Fruit fly (Drosophila melanogaster) whole organism, embryonic: Measurements from ENCODE around the gene Pdi.

ENCODE experiments used
- Atf3 ChIP-seq: fragments of 200-800 bp; sonication (Bioruptor generic); optimal IDR thresholded peaks from 3 replicates; lab custom pipeline; 2016; ENCODE audit warnings: missing biosample characterization, missing genetic modification characterization
- CG12769 ChIP-seq: fragments of 200-800 bp; sonication (Bioruptor generic); optimal IDR thresholded peaks from 2 replicates; lab custom pipeline; 2019; ENCODE audit warnings: missing biosample characterization, mild to moderate bottlenecking, missing genetic modification characterization, moderate library complexity
- CG13296 ChIP-seq: fragments of 200-800 bp; sonication (Bioruptor generic); optimal IDR thresholded peaks from 3 replicates; lab custom pipeline; 2018; ENCODE audit warnings: missing biosample characterization, mild to moderate bottlenecking, missing genetic modification characterization
- CG14014 ChIP-seq: fragments of 200-800 bp; sonication (Bioruptor generic); IDR thresholded peaks from 2 replicates; pipeline ENCODE4 v1.3.6; 2022; ENCODE audit warnings: missing biosample characterization, missing genetic modification characterization
- CG14710 ChIP-seq: fragments of 200-800 bp; sonication (Bioruptor generic); optimal IDR thresholded peaks from 3 replicates; lab custom pipeline; 2019; ENCODE audit warnings: missing biosample characterization, mild to moderate bottlenecking, missing genetic modification characterization, moderate library complexity
- CG15514 ChIP-seq: fragments of 200-800 bp; sonication (Bioruptor generic); optimal IDR thresholded peaks from 3 replicates; lab custom pipeline; 2017; ENCODE audit warnings: missing biosample characterization, missing genetic modification characterization, mild to moderate bottlenecking, moderate library complexity, missing genetic modification reagents
- CG17359 ChIP-seq: fragments of 200-800 bp; sonication (Bioruptor generic); optimal IDR thresholded peaks from 3 replicates; lab custom pipeline; 2018; ENCODE audit warnings: missing biosample characterization, mild to moderate bottlenecking, missing genetic modification characterization, moderate library complexity
- CG17912 ChIP-seq: fragments of 200-800 bp; sonication (Bioruptor generic); optimal IDR thresholded peaks from 2 replicates; lab custom pipeline; 2018; ENCODE audit warnings: missing biosample characterization, mild to moderate bottlenecking, missing genetic modification characterization
- CG1832 ChIP-seq: fragments of 200-800 bp; sonication (Bioruptor generic); optimal IDR thresholded peaks from 2 replicates; lab custom pipeline; 2017; ENCODE audit warnings: missing biosample characterization, mild to moderate bottlenecking, missing genetic modification characterization, inconsistent platforms
- CG18476 ChIP-seq: fragments of 200-800 bp; sonication (Bioruptor generic); optimal IDR thresholded peaks from 2 replicates; lab custom pipeline; 2016; ENCODE audit warnings: missing biosample characterization, mild to moderate bottlenecking, missing genetic modification characterization
- CG32532 ChIP-seq: fragments of 200-800 bp; sonication (Bioruptor generic); IDR thresholded peaks from 2 replicates; pipeline ENCODE4 v1.3.6; 2022; ENCODE audit warnings: missing biosample characterization, missing genetic modification characterization
- CG6254 ChIP-seq: fragments of 200-800 bp; sonication (Bioruptor generic); optimal IDR thresholded peaks from 3 replicates; lab custom pipeline; 2017; ENCODE audit warnings: mild to moderate bottlenecking, missing biosample characterization, missing genetic modification reagents, missing genetic modification characterization
- CG6654 ChIP-seq: fragments of 200-800 bp; sonication (Bioruptor generic); optimal IDR thresholded peaks from 2 replicates; lab custom pipeline; 2017; ENCODE audit warnings: missing biosample characterization, mild to moderate bottlenecking, missing genetic modification characterization
- CG7786 ChIP-seq: fragments of 200-800 bp; sonication (Bioruptor generic); optimal IDR thresholded peaks from 2 replicates; lab custom pipeline; 2016; ENCODE audit warnings: missing biosample characterization, missing genetic modification characterization
- CTCF ChIP-seq: fragments of 200-800 bp; sonication (Bioruptor generic); optimal IDR thresholded peaks from 2 replicates; lab custom pipeline; 2017; ENCODE audit warnings: missing biosample characterization, mild to moderate bottlenecking, missing genetic modification characterization, moderate library complexity
- CkIIα-i1 ChIP-seq: fragments of 200-800 bp; sonication (Bioruptor generic); IDR thresholded peaks from 2 replicates; pipeline ENCODE4 v1.3.6; 2022; ENCODE audit warnings: missing biosample characterization, missing genetic modification characterization
- CoRest ChIP-seq: fragments of 200-800 bp; sonication (Bioruptor generic); optimal IDR thresholded peaks from 3 replicates; lab custom pipeline; 2018; ENCODE audit warnings: missing biosample characterization, mild to moderate bottlenecking, missing genetic modification characterization, moderate library complexity
- Dfd ChIP-seq, 2 experiments: fragments of >200 bp; optimal IDR thresholded peaks; 2 replicates each; lab custom pipeline; 2017; ENCODE audit warnings: missing biosample characterization in 2 of 2, missing genetic modification characterization in 2 of 2
- Eip74EF ChIP-seq, 2 experiments: fragments of 200-800 bp in 1 of 2; fragments of >200 bp in 1 of 2; sonication (Bioruptor generic) in 1 of 2; optimal IDR thresholded peaks; 2 replicates each; lab custom pipeline; 2017 to 2019; ENCODE audit warnings: missing biosample characterization in 2 of 2, missing genetic modification characterization in 2 of 2, mild to moderate bottlenecking in 1 of 2, moderate library complexity in 1 of 2
- HHEX ChIP-seq: fragments of 200-800 bp; sonication (Bioruptor generic); optimal IDR thresholded peaks from 3 replicates; lab custom pipeline; 2017; ENCODE audit warnings: missing biosample characterization, mild to moderate bottlenecking, missing genetic modification characterization, missing genetic modification reagents
- HLH54F ChIP-seq: fragments of 200-800 bp; sonication (Bioruptor generic); optimal IDR thresholded peaks from 3 replicates; lab custom pipeline; 2016; ENCODE audit warnings: missing biosample characterization, missing genetic modification characterization
- Hand ChIP-seq: fragments of 200-800 bp; sonication (Bioruptor generic); optimal IDR thresholded peaks from 2 replicates; lab custom pipeline; 2017; ENCODE audit warnings: mild to moderate bottlenecking, missing biosample characterization, missing genetic modification reagents, missing genetic modification characterization
- HmgZ ChIP-seq: fragments of 200-800 bp; sonication (Bioruptor generic); optimal IDR thresholded peaks from 2 replicates; lab custom pipeline; 2018; ENCODE audit warnings: missing biosample characterization, mild to moderate bottlenecking, missing genetic modification characterization
- Hmx ChIP-seq: fragments of 200-800 bp; sonication (Bioruptor generic); optimal IDR thresholded peaks from 2 replicates; lab custom pipeline; 2016; ENCODE audit warnings: missing biosample characterization, missing genetic modification characterization
- Hsf ChIP-seq: fragments of 200-800 bp; sonication (Bioruptor generic); optimal IDR thresholded peaks from 3 replicates; lab custom pipeline; 2016; ENCODE audit warnings: missing biosample characterization, missing genetic modification characterization
- Mad ChIP-seq: fragments of 200-800 bp; sonication (Bioruptor generic); optimal IDR thresholded peaks from 2 replicates; lab custom pipeline; 2016; ENCODE audit warnings: missing biosample characterization, missing genetic modification characterization
- Max ChIP-seq: fragments of 200-800 bp; sonication (Bioruptor generic); optimal IDR thresholded peaks from 2 replicates; lab custom pipeline; 2016; ENCODE audit warnings: missing biosample characterization, mild to moderate bottlenecking, missing genetic modification characterization
- PHDP ChIP-seq: fragments of 200-800 bp; sonication (Bioruptor generic); optimal IDR thresholded peaks from 3 replicates; lab custom pipeline; 2018; ENCODE audit warnings: missing biosample characterization, mild to moderate bottlenecking, missing genetic modification characterization, moderate library complexity
- Sox102F ChIP-seq: fragments of 200-800 bp; sonication (Bioruptor generic); optimal IDR thresholded peaks from 2 replicates; lab custom pipeline; 2018; ENCODE audit warnings: missing biosample characterization, mild to moderate bottlenecking, missing genetic modification characterization, moderate library complexity
- Tbp ChIP-seq: fragments of >200 bp; optimal IDR thresholded peaks from 2 replicates; lab custom pipeline; 2018; ENCODE audit warnings: missing biosample characterization, missing genetic modification characterization
- YL-1 ChIP-seq: fragments of 200-800 bp; sonication (Bioruptor generic); optimal IDR thresholded peaks from 3 replicates; lab custom pipeline; 2017; ENCODE audit warnings: missing biosample characterization, mild to moderate bottlenecking, missing genetic modification characterization
- az2 ChIP-seq: fragments of 200-800 bp; sonication (Bioruptor generic); optimal IDR thresholded peaks from 3 replicates; lab custom pipeline; 2016; ENCODE audit warnings: missing biosample characterization, missing genetic modification characterization
- cg ChIP-seq: fragments of 200-800 bp; sonication (Bioruptor generic); optimal IDR thresholded peaks from 3 replicates; lab custom pipeline; 2019; ENCODE audit warnings: missing biosample characterization, mild to moderate bottlenecking, missing genetic modification characterization, moderate library complexity
- esg ChIP-seq: fragments of 200-800 bp; sonication (Bioruptor generic); conservative IDR thresholded peaks from 2 replicates; pipeline ENCODE4 v1.3.6; 2022; ENCODE audit warnings: missing biosample characterization, missing genetic modification characterization
- grau ChIP-seq: fragments of 200-800 bp; optimal IDR thresholded peaks from 3 replicates; lab custom pipeline; 2019; ENCODE audit warnings: missing biosample characterization, mild to moderate bottlenecking, missing genetic modification characterization, moderate library complexity
- hb ChIP-seq: fragments of 200-800 bp; sonication (Bioruptor generic); IDR thresholded peaks from 3 replicates; pipeline ENCODE4 v1.3.6; 2022; ENCODE audit warnings: missing biosample characterization, missing genetic modification characterization; ENCODE audit not compliant: partially characterized antibody
- hth ChIP-seq: fragments of >200 bp; optimal IDR thresholded peaks from 2 replicates; lab custom pipeline; 2017; ENCODE audit warnings: inconsistent platforms
- inv ChIP-seq: fragments of 200-800 bp; sonication (Bioruptor generic); IDR thresholded peaks from 2 replicates; pipeline ENCODE4 v1.3.6; 2022; ENCODE audit warnings: missing biosample characterization, missing genetic modification characterization; ENCODE audit not compliant: partially characterized antibody
- kah ChIP-seq: fragments of 200-800 bp; sonication (Bioruptor generic); optimal IDR thresholded peaks from 2 replicates; lab custom pipeline; 2018; ENCODE audit warnings: missing biosample characterization, mild to moderate bottlenecking, missing genetic modification characterization
- mld ChIP-seq: fragments of 200-800 bp; sonication (Bioruptor generic); IDR thresholded peaks from 3 replicates; pipeline ENCODE4 v1.3.6; 2022; ENCODE audit warnings: missing biosample characterization, missing genetic modification characterization; ENCODE audit not compliant: partially characterized antibody
- pnt ChIP-seq: fragments of 200-800 bp; sonication (Bioruptor generic); optimal IDR thresholded peaks from 3 replicates; lab custom pipeline; 2016; ENCODE audit warnings: missing biosample characterization, missing genetic modification characterization
- prd ChIP-seq, 3 experiments: fragments of >200 bp in 2 of 3; fragments of 200-800 bp in 1 of 3; sonication (Bioruptor generic) in 1 of 3; optimal IDR thresholded peaks in 2 of 3; IDR thresholded peaks in 1 of 3; 2 replicates in 2 of 3; 3 replicates in 1 of 3; pipeline versions ENCODE4 v1.3.6 to Lab custom; 2017 to 2022; ENCODE audit warnings: missing biosample characterization in 1 of 3, missing genetic modification characterization in 1 of 3
- sc ChIP-seq, 3 experiments: fragments of >200 bp in 2 of 3; fragments of 200-800 bp in 1 of 3; sonication (Bioruptor generic) in 1 of 3; optimal IDR thresholded peaks; 2 replicates in 2 of 3; 3 replicates in 1 of 3; lab custom pipeline; 2017; ENCODE audit warnings: mild to moderate bottlenecking in 1 of 3, missing biosample characterization in 1 of 3, missing genetic modification characterization in 1 of 3, missing genetic modification reagents in 1 of 3
- shn ChIP-seq: fragments of 200-800 bp; sonication (Bioruptor generic); optimal IDR thresholded peaks from 3 replicates; lab custom pipeline; 2016; ENCODE audit warnings: missing biosample characterization, missing genetic modification characterization
- slou ChIP-seq: fragments of 200-800 bp; sonication (Bioruptor generic); optimal IDR thresholded peaks from 3 replicates; lab custom pipeline; 2016; ENCODE audit warnings: missing biosample characterization, missing genetic modification characterization
- slp2 ChIP-seq: fragments of 200-800 bp; sonication (Bioruptor generic); optimal IDR thresholded peaks from 2 replicates; lab custom pipeline; 2016; ENCODE audit warnings: missing biosample characterization, missing genetic modification characterization
- tap ChIP-seq: fragments of 200-800 bp; optimal IDR thresholded peaks from 3 replicates; lab custom pipeline; 2019; ENCODE audit warnings: missing biosample characterization, mild to moderate bottlenecking, missing genetic modification characterization, moderate library complexity
- tio ChIP-seq: fragments of 200-800 bp; sonication (Bioruptor generic); optimal IDR thresholded peaks from 2 replicates; lab custom pipeline; 2017; ENCODE audit warnings: missing biosample characterization, missing genetic modification characterization, inconsistent platforms

Pdi gene

DNA sequence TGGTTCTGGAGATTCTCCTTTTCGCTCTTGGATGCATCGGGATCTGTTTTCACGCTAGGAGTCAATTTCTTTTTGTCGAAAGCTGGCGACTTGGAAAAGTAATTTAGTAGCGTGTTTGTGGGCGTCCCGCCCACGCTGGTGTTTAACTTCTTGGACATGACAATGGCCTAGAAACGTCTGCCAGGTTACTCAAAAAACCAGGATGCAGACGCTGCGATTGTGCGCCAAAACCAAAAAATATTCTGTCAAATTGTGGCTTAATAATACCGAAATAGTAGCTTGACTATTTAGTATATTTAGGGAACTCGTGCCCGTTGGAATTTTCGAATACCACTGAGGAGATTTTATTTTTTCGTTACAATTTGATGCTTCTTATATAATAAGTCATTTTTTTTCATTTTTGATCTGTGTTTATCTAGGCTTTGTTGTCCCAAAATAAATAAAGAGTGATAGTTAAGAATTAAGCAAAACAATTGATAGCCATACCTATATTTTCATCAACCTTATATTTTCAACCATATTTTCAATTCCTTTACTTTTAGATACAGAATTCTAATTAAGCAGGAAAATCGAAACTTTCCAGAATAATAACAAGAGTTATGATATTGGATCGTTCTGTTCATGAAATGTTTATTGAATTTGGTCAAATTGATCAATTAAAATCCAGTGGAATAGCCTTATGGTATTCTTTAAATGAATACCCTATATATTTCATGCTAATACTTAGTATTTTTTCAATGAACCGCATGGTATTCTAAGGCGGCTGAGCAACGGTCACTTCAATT, 15.9 kb upstream of the Pdi start, which contains the start of the genes Msh6 and Prp31 (continued):
- TF ChIP-seq CG17912 (GFP tag; lab: Kevin White, UChicago) (no peak), tap (tag; lab: Kevin White, UChicago) (peak; percentile 40), slp2 (GFP tag; lab: Kevin White, UChicago) (peak; percentile 75), Dfd (GFP tag; optimal IDR thresholded peaks at IDR 0.05; lab: Kevin White, UChicago) (no peak), CoRest (tag; lab: Kevin White, UChicago) (peak; percentile 92), sc (optimal IDR thresholded peaks at IDR 0.05; lab: Kevin White, UChicago) (no peak), sc (GFP tag; optimal IDR thresholded peaks at IDR 0.05; lab: Kevin White, UChicago) (peak; percentile 46), tio (GFP tag; lab: Kevin White, UChicago) (no peak), esg (peak; percentile 79), CkIIα-i1 (no peak), Hand (GFP tag; lab: Kevin White, UChicago) (no peak), mld (GFP tag; lab: Robert Waterston, UW) (no peak), hb (GFP tag; lab: Robert Waterston, UW) (no peak), CG14710 (tag; lab: Kevin White, UChicago) (peak; percentile 84), Sox102F (GFP tag; lab: Kevin White, UChicago) (peak; percentile 75), CG1832 (no peak), CG7786 (peak; percentile 77), CG15514 (GFP tag; lab: Kevin White, UChicago) (peak; percentile 14), Hsf (peak; percentile 86), cg (GFP tag; lab: Kevin White, UChicago) (no peak), CG6254 (GFP tag; lab: Kevin White, UChicago) (peak; percentile 3), shn (GFP tag; lab: Kevin White, UChicago) (peak; percentile 53), slou (GFP tag; lab: Kevin White, UChicago) (peak; percentile 32), CG6654 (GFP tag; lab: Kevin White, UChicago) (peak; percentile 44), CG14014 (GFP tag; lab: Robert Waterston, UW) (peak; percentile 55; the same call in 1 of the 2 replicates), hth (lab: Kevin White, UChicago) (no peak), CG32532 (GFP tag; lab: Robert Waterston, UW) (peak; percentile 54), Tbp (GFP tag; lab: Kevin White, UChicago) (no peak), CG18476 (GFP tag; lab: Kevin White, UChicago) (peak; percentile 32), grau (tag; lab: Kevin White, UChicago) (peak; percentile 82), Max (GFP tag; lab: Kevin White, UChicago) (peak; percentile 43), inv (GFP tag; lab: Robert Waterston, UW) (no peak), kah (GFP tag; lab: Kevin White, UChicago) (peak; percentile 7), prd (optimal IDR thresholded peaks at IDR 0.05; lab: Kevin White, UChicago) (no peak), prd (GFP tag; IDR thresholded peaks at IDR 0.05; lab: Robert Waterston, UW) (peak; percentile 70), HmgZ (tag; lab: Kevin White, UChicago) (peak; percentile 3), Atf3 (GFP tag; lab: Kevin White, UChicago) (peak; percentile 37), pnt (GFP tag; lab: Kevin White, UChicago) (peak; percentile 39), Mad (no peak), CG17359 (tag; lab: Kevin White, UChicago) (peak; percentile 59), CG12769 (no peak), Hmx (GFP tag; lab: Kevin White, UChicago) (peak; percentile 63), HHEX (GFP tag; lab: Kevin White, UChicago) (peak; percentile 22), YL-1 (GFP tag; lab: Kevin White, UChicago) (peak; percentile 14), CTCF (no peak), Eip74EF (GFP tag; optimal IDR thresholded peaks at IDR 0.05; lab: Kevin White, UChicago) (no peak), PHDP (tag; lab: Kevin White, UChicago) (peak; percentile 66), az2 (GFP tag; lab: Kevin White, UChicago) (peak; percentile 78), HLH54F (GFP tag; lab: Kevin White, UChicago) (peak; percentile 69), CG13296 (GFP tag; lab: Kevin White, UChicago) (peak; percentile 24)
